Fruit fly (Drosophila melanogaster) whole organism, prepupa: Measurements from ENCODE around the gene CG33688.
A peak's percentile ranks its signal among the peaks of the same experiment; 100 is the strongest.

ENCODE experiments used
- Blimp-1 ChIP-seq: fragments of 200-800 bp; sonication (Bioruptor generic); optimal IDR thresholded peaks from 3 replicates; lab custom pipeline; 2017; ENCODE audit warnings: missing biosample characterization, missing genetic modification characterization, mild to moderate bottlenecking, moderate library complexity, missing genetic modification reagents
- CG10631 ChIP-seq: fragments of 200-800 bp; sonication (Bioruptor generic); optimal IDR thresholded peaks from 2 replicates; lab custom pipeline; 2016; ENCODE audit warnings: missing biosample characterization, missing genetic modification characterization
- CG10669 ChIP-seq: fragments of 200-800 bp; sonication (Bioruptor generic); optimal IDR thresholded peaks from 3 replicates; lab custom pipeline; 2018; ENCODE audit warnings: missing biosample characterization, mild to moderate bottlenecking, missing genetic modification characterization, moderate library complexity
- CG11294 ChIP-seq: fragments of 200-800 bp; sonication (Bioruptor generic); IDR thresholded peaks from 2 replicates; pipeline ENCODE4 v1.3.6; 2022; ENCODE audit warnings: missing biosample characterization, missing genetic modification characterization
- CG11762 ChIP-seq: fragments of 200-800 bp; sonication (Bioruptor generic); optimal IDR thresholded peaks from 3 replicates; lab custom pipeline; 2016; ENCODE audit warnings: missing biosample characterization, missing genetic modification characterization; ENCODE audit not compliant: insufficient read depth
- CG11902 ChIP-seq: fragments of 200-800 bp; sonication (Bioruptor generic); optimal IDR thresholded peaks from 3 replicates; lab custom pipeline; 2016; ENCODE audit warnings: missing biosample characterization, missing genetic modification characterization
- CG1621 ChIP-seq: fragments of 200-800 bp; sonication (Bioruptor generic); optimal IDR thresholded peaks from 3 replicates; lab custom pipeline; 2018; ENCODE audit warnings: missing biosample characterization, mild to moderate bottlenecking, missing genetic modification characterization
- CG31627 ChIP-seq: fragments of 200-800 bp; sonication (Bioruptor generic); optimal IDR thresholded peaks from 3 replicates; lab custom pipeline; 2016; ENCODE audit warnings: missing biosample characterization, missing genetic modification characterization
- CG32006 ChIP-seq: fragments of 200-800 bp; sonication (Bioruptor generic); optimal IDR thresholded peaks from 3 replicates; lab custom pipeline; 2017; ENCODE audit warnings: missing biosample characterization, mild to moderate bottlenecking, missing genetic modification characterization
- CG34406 ChIP-seq: fragments of 200-800 bp; sonication (Bioruptor generic); optimal IDR thresholded peaks from 3 replicates; lab custom pipeline; 2016; ENCODE audit warnings: missing biosample characterization, missing genetic modification characterization
- CG3919 ChIP-seq: fragments of 200-800 bp; sonication (Bioruptor generic); optimal IDR thresholded peaks from 3 replicates; lab custom pipeline; 2016; ENCODE audit warnings: missing biosample characterization, missing genetic modification characterization
- CG4318 ChIP-seq: fragments of 200-800 bp; sonication (Bioruptor generic); optimal IDR thresholded peaks from 3 replicates; lab custom pipeline; 2017; ENCODE audit warnings: missing biosample characterization, mild to moderate bottlenecking, missing genetic modification characterization
- CG6276 ChIP-seq: fragments of 200-800 bp; sonication (Bioruptor generic); optimal IDR thresholded peaks from 2 replicates; lab custom pipeline; 2017; ENCODE audit warnings: missing biosample characterization, mild to moderate bottlenecking, missing genetic modification characterization
- CG6808 ChIP-seq: fragments of 200-800 bp; sonication (Bioruptor generic); optimal IDR thresholded peaks from 3 replicates; lab custom pipeline; 2017; ENCODE audit warnings: missing biosample characterization, missing genetic modification characterization, mild to moderate bottlenecking, moderate library complexity, missing genetic modification reagents
- CG6854 ChIP-seq: fragments of 200-800 bp; sonication (Bioruptor generic); optimal IDR thresholded peaks from 2 replicates; lab custom pipeline; 2017; ENCODE audit warnings: missing biosample characterization, mild to moderate bottlenecking, missing genetic modification characterization
- CG7368 ChIP-seq: fragments of 200-800 bp; sonication (Bioruptor generic); optimal IDR thresholded peaks from 3 replicates; lab custom pipeline; 2016; ENCODE audit warnings: missing biosample characterization, missing genetic modification characterization
- CG8119 ChIP-seq: fragments of 200-800 bp; sonication (Bioruptor generic); IDR thresholded peaks from 3 replicates; pipeline ENCODE4 v1.3.6; 2022; ENCODE audit warnings: missing biosample characterization, missing genetic modification characterization
- CG8319 ChIP-seq: fragments of 200-800 bp; sonication (Bioruptor generic); optimal IDR thresholded peaks from 3 replicates; lab custom pipeline; 2016; ENCODE audit warnings: missing biosample characterization, missing genetic modification characterization
- Eip75B ChIP-seq: fragments of 200-800 bp; sonication (Bioruptor generic); optimal IDR thresholded peaks from 3 replicates; lab custom pipeline; 2016; ENCODE audit warnings: missing biosample characterization, missing genetic modification characterization
- Eip78C ChIP-seq: fragments of 200-800 bp; sonication (Bioruptor generic); peaks from one replicate; lab custom pipeline; 2016; ENCODE audit warnings: missing biosample characterization, missing genetic modification characterization
- Eip93F ChIP-seq: fragments of 200-800 bp; sonication (Bioruptor generic); optimal IDR thresholded peaks from 2 replicates; lab custom pipeline; 2016; ENCODE audit warnings: missing biosample characterization, mild to moderate bottlenecking, missing genetic modification characterization
- Ets21C ChIP-seq: fragments of 200-800 bp; sonication (Bioruptor generic); optimal IDR thresholded peaks from 3 replicates; lab custom pipeline; 2016; ENCODE audit warnings: missing biosample characterization, missing genetic modification characterization
- Gug ChIP-seq: fragments of 200-800 bp; sonication (Bioruptor generic); IDR thresholded peaks from 2 replicates; pipeline ENCODE4 v1.3.6; 2022; ENCODE audit warnings: missing biosample characterization, missing genetic modification characterization
- Hr39 ChIP-seq: fragments of 200-800 bp; sonication (Bioruptor generic); optimal IDR thresholded peaks from 2 replicates; lab custom pipeline; 2016; ENCODE audit warnings: missing biosample characterization, missing genetic modification characterization
- Hr4 ChIP-seq: fragments of 200-800 bp; sonication (Bioruptor generic); optimal IDR thresholded peaks from 3 replicates; lab custom pipeline; 2016; ENCODE audit warnings: missing biosample characterization, missing genetic modification characterization
- Lpt ChIP-seq: fragments of 200-800 bp; sonication (Bioruptor generic); optimal IDR thresholded peaks from 3 replicates; lab custom pipeline; 2016; ENCODE audit warnings: missing biosample characterization, missing genetic modification characterization
- Met ChIP-seq: fragments of 200-800 bp; sonication (Bioruptor generic); optimal IDR thresholded peaks from 3 replicates; lab custom pipeline; 2016; ENCODE audit warnings: missing biosample characterization, missing genetic modification characterization
- OdsH ChIP-seq: fragments of 200-800 bp; sonication (Bioruptor generic); optimal IDR thresholded peaks from 3 replicates; lab custom pipeline; 2016; ENCODE audit warnings: missing biosample characterization, missing genetic modification characterization
- Sox102F ChIP-seq: fragments of 200-800 bp; sonication (Bioruptor generic); optimal IDR thresholded peaks from 2 replicates; lab custom pipeline; 2016; ENCODE audit warnings: missing biosample characterization, mild to moderate bottlenecking, missing genetic modification characterization
- Sox15 ChIP-seq: fragments of 200-800 bp; sonication (Bioruptor generic); optimal IDR thresholded peaks from 3 replicates; lab custom pipeline; 2016; ENCODE audit warnings: missing biosample characterization, missing genetic modification characterization
- achi ChIP-seq: fragments of 200-800 bp; sonication (Bioruptor generic); optimal IDR thresholded peaks from 3 replicates; lab custom pipeline; 2016; ENCODE audit warnings: missing biosample characterization, missing genetic modification characterization
- dac ChIP-seq: fragments of 200-800 bp; sonication (Bioruptor generic); optimal IDR thresholded peaks from 2 replicates; lab custom pipeline; 2017; ENCODE audit warnings: missing biosample characterization, mild to moderate bottlenecking, missing genetic modification characterization
- eg ChIP-seq: fragments of 200-800 bp; sonication (Bioruptor generic); IDR thresholded peaks from 3 replicates; pipeline ENCODE4 v1.3.6; 2022; ENCODE audit warnings: missing biosample characterization, missing genetic modification characterization
- esn ChIP-seq: fragments of 200-800 bp; sonication (Bioruptor generic); optimal IDR thresholded peaks from 2 replicates; lab custom pipeline; 2016; ENCODE audit warnings: missing biosample characterization, mild to moderate bottlenecking, missing genetic modification characterization, moderate library complexity
- fkh ChIP-seq: fragments of 200-800 bp; sonication (Bioruptor generic); optimal IDR thresholded peaks from 3 replicates; lab custom pipeline; 2017; ENCODE audit warnings: missing biosample characterization, mild to moderate bottlenecking, missing genetic modification characterization, moderate library complexity
- lz ChIP-seq: fragments of 200-800 bp; sonication (Bioruptor generic); optimal IDR thresholded peaks from 3 replicates; lab custom pipeline; 2016; ENCODE audit warnings: missing biosample characterization, missing genetic modification characterization
- pdm3 ChIP-seq: fragments of 200-800 bp; sonication (Bioruptor generic); optimal IDR thresholded peaks from 3 replicates; lab custom pipeline; 2016; ENCODE audit warnings: missing biosample characterization, missing genetic modification characterization
- salr ChIP-seq, 2 experiments: fragments of 200-800 bp; sonication (Bioruptor generic); optimal IDR thresholded peaks; 3 replicates each; lab custom pipeline; 2016 to 2018; ENCODE audit warnings: missing biosample characterization in 2 of 2, missing genetic modification characterization in 2 of 2, mild to moderate bottlenecking in 1 of 2
- ss ChIP-seq, 2 experiments: fragments of 200-800 bp; sonication (Bioruptor generic); optimal IDR thresholded peaks; 2 replicates in 1 of 2; 3 replicates in 1 of 2; lab custom pipeline; 2017 to 2018; ENCODE audit warnings: mild to moderate bottlenecking in 2 of 2, missing biosample characterization in 2 of 2, missing genetic modification characterization in 2 of 2, moderate library complexity in 1 of 2
- svp ChIP-seq: fragments of 200-800 bp; sonication (Bioruptor generic); peaks from one replicate; lab custom pipeline; 2016; ENCODE audit warnings: missing biosample characterization, missing genetic modification characterization
- topi ChIP-seq: fragments of 200-800 bp; sonication (Bioruptor generic); optimal IDR thresholded peaks from 3 replicates; lab custom pipeline; 2016; ENCODE audit warnings: missing biosample characterization, missing genetic modification characterization
- vri ChIP-seq: fragments of 200-800 bp; sonication (Bioruptor generic); optimal IDR thresholded peaks from 3 replicates; lab custom pipeline; 2016; ENCODE audit warnings: missing biosample characterization, mild to moderate bottlenecking, missing genetic modification characterization

The CG33688 gene

dm6 chr3L:16217935-16218334, 18.9 kb downstream of the CG33688 start (continued):
- TF ChIP-seq CG34406 (peak; percentile 5), CG8119 (GFP tag; lab: Robert Waterston, UW) (peak; percentile 79), Hr39 (GFP tag; lab: Kevin White, UChicago) (peak; percentile 11), CG6808 (GFP tag; lab: Kevin White, UChicago) (peak; percentile 37), CG8319 (peak; percentile 23), Eip78C (peak; percentile 92), fkh (no peak), vri (GFP tag; lab: Kevin White, UChicago) (no peak), CG11762 (GFP tag; lab: Kevin White, UChicago) (peak; percentile 43), CG31627 (GFP tag; lab: Kevin White, UChicago) (no peak), CG11294 (GFP tag; lab: Robert Waterston, UW) (0 out of 2 replicates have a peak, but pooled peaks have one; percentile 38), Eip75B (peak; percentile 74), OdsH (GFP tag; lab: Kevin White, UChicago) (peak; percentile 66), lz (GFP tag; lab: Kevin White, UChicago) (peak; percentile 11), CG7368 (GFP tag; lab: Kevin White, UChicago) (no peak), salr (GFP tag; optimal IDR thresholded peaks at IDR 0.05; lab: Kevin White, UChicago) (peak in 1 of 2 experiments; percentile 69), CG1621 (tag; lab: Kevin White, UChicago) (peak; percentile 16), CG6276 (GFP tag; lab: Kevin White, UChicago) (peak; percentile 20), esn (peak; percentile 10), CG10631 (GFP tag; lab: Kevin White, UChicago) (peak; percentile 72), Hr4 (GFP tag; lab: Kevin White, UChicago) (peak; percentile 84), topi (GFP tag; lab: Kevin White, UChicago) (peak; percentile 28), ss (GFP tag; optimal IDR thresholded peaks at IDR 0.05; lab: Kevin White, UChicago) (no peak), Sox15 (GFP tag; lab: Kevin White, UChicago) (no peak), Ets21C (GFP tag; lab: Kevin White, UChicago) (no peak), CG32006 (GFP tag; lab: Kevin White, UChicago) (peak; percentile 56), Eip93F (GFP tag; lab: Kevin White, UChicago) (no peak), pdm3 (GFP tag; lab: Kevin White, UChicago) (peak; percentile 48)
- TF ChIP-seq, all 60 proteins: peak for 41

dm6 chr3L:16221278-16221677, 22.3 kb downstream of the CG33688 start:
- TF ChIP-seq Hr4 (GFP tag; lab: Kevin White, UChicago) = peak; percentile 8
- no peak for TF ChIP-seq Sox102F
- TF ChIP-seq CG32006 (GFP tag; lab: Kevin White, UChicago) = peak; percentile 47
- TF ChIP-seq CG6276 (GFP tag; lab: Kevin White, UChicago) = peak; percentile 6
- TF ChIP-seq CG10669 (GFP tag; lab: Kevin White, UChicago) = no peak
- TF ChIP-seq CG8119 (GFP tag; lab: Robert Waterston, UW) = 0 out of 3 replicates have a peak, but pooled peaks have one; percentile 30
- peak in 1 of 2 experiments; percentile 7 for TF ChIP-seq salr (GFP tag; optimal IDR thresholded peaks at IDR 0.05; lab: Kevin White, UChicago)
- TF ChIP-seq Eip78C = peak; percentile 63
- TF ChIP-seq CG7368 (GFP tag; lab: Kevin White, UChicago) = no peak
- TF ChIP-seq CG3919 (GFP tag; lab: Kevin White, UChicago) = peak; percentile 7
- no peak for TF ChIP-seq CG6808 (GFP tag; lab: Kevin White, UChicago)
- TF ChIP-seq CG6854 = no peak
- peak; percentile 32 for TF ChIP-seq CG4318 (GFP tag; lab: Kevin White, UChicago)
- peak; percentile 1 for TF ChIP-seq Lpt (GFP tag; lab: Kevin White, UChicago)
- TF ChIP-seq Met (GFP tag; lab: Kevin White, UChicago) = no peak
- no peak for TF ChIP-seq Gug (GFP tag; lab: Robert Waterston, UW)

- no peak for TF ChIP-seq achi (GFP tag; lab: Kevin White, UChicago)
- TF ChIP-seq CG7368 (GFP tag; lab: Kevin White, UChicago) = no peak
- TF ChIP-seq svp (GFP tag; lab: Kevin White, UChicago) = peak; percentile 69
- no peak for TF ChIP-seq CG10669 (GFP tag; lab: Kevin White, UChicago)
- no peak for TF ChIP-seq CG11902
- TF ChIP-seq Blimp-1 (GFP tag; lab: Kevin White, UChicago) = no peak
- TF ChIP-seq Lpt (GFP tag; lab: Kevin White, UChicago) = no peak
- TF ChIP-seq Sox102F = no peak
- peak; percentile 11 for TF ChIP-seq Eip78C
- no peak for TF ChIP-seq CG8119 (GFP tag; lab: Robert Waterston, UW)
- no peak for TF ChIP-seq eg (GFP tag; lab: Robert Waterston, UW)
- no peak for TF ChIP-seq Hr4 (GFP tag; lab: Kevin White, UChicago)
- no peak for TF ChIP-seq Eip93F (GFP tag; lab: Kevin White, UChicago)
- TF ChIP-seq dac (GFP tag; lab: Kevin White, UChicago) = no peak
- no peak for TF ChIP-seq Ets21C (GFP tag; lab: Kevin White, UChicago)
- no peak for TF ChIP-seq CG6808 (GFP tag; lab: Kevin White, UChicago)
- no peak for TF ChIP-seq CG6276 (GFP tag; lab: Kevin White, UChicago)
Observed at dm6 chr3L:16221800-16222199, 22.8 kb downstream of the CG33688 start.
